Fruit fly (Drosophila melanogaster) whole organism, adult: ENCODE data around the gene Hpd.

ENCODE experiments used
- CG11617 ChIP-seq: fragments of 200-800 bp; sonication (Bioruptor generic); optimal IDR thresholded peaks from 2 replicates; lab custom pipeline; 2017; ENCODE audit warnings: mild to moderate bottlenecking, missing biosample characterization, missing genetic modification reagents, missing genetic modification characterization
- CG12768 ChIP-seq: fragments of 200-800 bp; sonication (Bioruptor generic); optimal IDR thresholded peaks from 2 replicates; lab custom pipeline; 2017; ENCODE audit warnings: missing biosample characterization, missing genetic modification characterization, mild to moderate bottlenecking, moderate library complexity, missing genetic modification reagents
- CG14711 ChIP-seq: fragments of 200-800 bp; sonication (Bioruptor generic); optimal IDR thresholded peaks from 2 replicates; lab custom pipeline; 2018; ENCODE audit warnings: missing biosample characterization, mild to moderate bottlenecking, missing genetic modification characterization, moderate library complexity
- CG1620 ChIP-seq: fragments of 200-800 bp; sonication (Bioruptor generic); optimal IDR thresholded peaks from 2 replicates; lab custom pipeline; 2016; ENCODE audit warnings: missing biosample characterization, missing genetic modification characterization
- CG33017 ChIP-seq: fragments of 200-800 bp; sonication (Bioruptor generic); optimal IDR thresholded peaks from 2 replicates; lab custom pipeline; 2018; ENCODE audit warnings: missing biosample characterization, mild to moderate bottlenecking, missing genetic modification characterization, moderate library complexity
- CG5204 ChIP-seq: fragments of 200-800 bp; sonication (Bioruptor generic); optimal IDR thresholded peaks from 2 replicates; lab custom pipeline; 2016; ENCODE audit warnings: missing biosample characterization, missing genetic modification characterization
- CG7045 ChIP-seq: fragments of 200-800 bp; sonication (Bioruptor generic); optimal IDR thresholded peaks from 2 replicates; lab custom pipeline; 2017; ENCODE audit warnings: missing biosample characterization, mild to moderate bottlenecking, missing genetic modification characterization
- CG7101 ChIP-seq: fragments of 200-800 bp; sonication (Bioruptor generic); optimal IDR thresholded peaks from 2 replicates; lab custom pipeline; 2018; ENCODE audit warnings: missing biosample characterization, mild to moderate bottlenecking, missing genetic modification characterization, moderate library complexity
- Clk ChIP-seq: fragments of 200-800 bp; sonication (Bioruptor generic); optimal IDR thresholded peaks from 2 replicates; lab custom pipeline; 2017; ENCODE audit warnings: missing biosample characterization, missing genetic modification characterization
- Crg-1 ChIP-seq: fragments of 200-800 bp; sonication (Bioruptor generic); optimal IDR thresholded peaks from 2 replicates; lab custom pipeline; 2016; ENCODE audit warnings: missing biosample characterization, missing genetic modification characterization
- Hr96 ChIP-seq: fragments of 200-800 bp; sonication (Bioruptor generic); optimal IDR thresholded peaks from 2 replicates; lab custom pipeline; 2016; ENCODE audit warnings: missing biosample characterization, missing genetic modification characterization
- Mnt ChIP-seq: fragments of 200-800 bp; sonication (Bioruptor generic); optimal IDR thresholded peaks from 2 replicates; lab custom pipeline; 2016; ENCODE audit warnings: missing biosample characterization, mild to moderate bottlenecking, missing genetic modification characterization
- bab1 ChIP-seq: fragments of 200-800 bp; sonication (Bioruptor generic); optimal IDR thresholded peaks from 3 replicates; lab custom pipeline; 2019; ENCODE audit warnings: missing biosample characterization, mild to moderate bottlenecking, missing genetic modification characterization, moderate library complexity
- cic ChIP-seq: fragments of 200-800 bp; sonication (Bioruptor generic); optimal IDR thresholded peaks from 2 replicates; lab custom pipeline; 2017; ENCODE audit warnings: missing biosample characterization, mild to moderate bottlenecking, missing genetic modification characterization, moderate library complexity
- cnc ChIP-seq, 2 experiments: fragments of >200 bp; optimal IDR thresholded peaks; 2 replicates each; lab custom pipeline; 2017
- kay ChIP-seq: fragments of 200-800 bp; sonication (Bioruptor generic); peaks from one replicate; lab custom pipeline; 2016; ENCODE audit warnings: missing biosample characterization, missing genetic modification characterization, borderline replicate concordance
- ovo ChIP-seq: fragments of 200-800 bp; sonication (Bioruptor generic); optimal IDR thresholded peaks from 2 replicates; lab custom pipeline; 2016; ENCODE audit warnings: missing biosample characterization, missing genetic modification characterization
- pad ChIP-seq: fragments of 200-800 bp; sonication (Bioruptor generic); optimal IDR thresholded peaks from 3 replicates; lab custom pipeline; 2017; ENCODE audit warnings: missing biosample characterization, missing genetic modification characterization, mild to moderate bottlenecking, moderate library complexity, missing genetic modification reagents
- tj ChIP-seq: fragments of 200-800 bp; sonication (Bioruptor generic); optimal IDR thresholded peaks from 3 replicates; lab custom pipeline; 2017; ENCODE audit warnings: missing biosample characterization, mild to moderate bottlenecking, missing genetic modification characterization, moderate library complexity
- toe ChIP-seq: fragments of 200-800 bp; sonication (Bioruptor generic); optimal IDR thresholded peaks from 2 replicates; lab custom pipeline; 2016; ENCODE audit warnings: missing biosample characterization, missing genetic modification characterization

Hpd gene

dm6 chr3L:20425888-20426287, 13.8 kb downstream of the Hpd start, which contains the start of gene CG5282:
Gene CG5282, minus strand, starts transcription at chr3L:20426071.
- no peak for TF ChIP-seq CG5204

dm6 chr3L:20413304-20413703, 26.4 kb downstream of the Hpd start, which contains the start of gene zye:
Gene zye, plus strand, starts transcription at chr3L:20413604.
- TF ChIP-seq toe (GFP tag; lab: Kevin White, UChicago) (no peak), Crg-1 (GFP tag; lab: Kevin White, UChicago) (no peak), Hr96 (no peak), CG7045 (GFP tag; lab: Kevin White, UChicago) (no peak), Mnt (GFP tag; lab: Kevin White, UChicago) (no peak), CG7101 (tag; lab: Kevin White, UChicago) (no peak), CG12768 (no peak), Clk (no peak), CG14711 (tag; lab: Kevin White, UChicago) (no peak), cnc (optimal IDR thresholded peaks at IDR 0.05; lab: Kevin White, UChicago) (no peak), ovo (GFP tag; lab: Kevin White, UChicago) (no peak), CG1620 (no peak)

- peak; percentile 29 for TF ChIP-seq CG11617 (GFP tag; lab: Kevin White, UChicago)
- TF ChIP-seq CG14711 (tag; lab: Kevin White, UChicago) = no peak
- TF ChIP-seq bab1 (GFP tag; lab: Kevin White, UChicago) = peak; percentile 36
- TF ChIP-seq cnc (optimal IDR thresholded peaks at IDR 0.05; lab: Kevin White, UChicago) = no peak
- TF ChIP-seq CG12768 = no peak
- peak; percentile 35 for TF ChIP-seq CG7101 (tag; lab: Kevin White, UChicago)
- TF ChIP-seq CG1620 = no peak
- TF ChIP-seq Mnt (GFP tag; lab: Kevin White, UChicago) = no peak
- no peak for TF ChIP-seq cic (GFP tag; lab: Kevin White, UChicago)
- no peak for TF ChIP-seq Hr96
- no peak for TF ChIP-seq ovo (GFP tag; lab: Kevin White, UChicago)
These were observed 28.9 kb downstream of the Hpd start for dm6 chr3L:20410780-20411179.

- TF ChIP-seq CG14711 (tag; lab: Kevin White, UChicago) (no peak), cnc (optimal IDR thresholded peaks at IDR 0.05; lab: Kevin White, UChicago) (no peak), CG12768 (no peak), cic (GFP tag; lab: Kevin White, UChicago) (no peak), CG5204 (no peak), CG7045 (GFP tag; lab: Kevin White, UChicago) (no peak), tj (GFP tag; lab: Kevin White, UChicago) (no peak), Crg-1 (GFP tag; lab: Kevin White, UChicago) (no peak), Clk (no peak), kay (GFP tag; lab: Kevin White, UChicago) (no peak)
These were observed 29.3 kb downstream of the Hpd start, which contains the start of gene CG13248 for dm6 chr3L:20410345-20410744. Gene CG13248, minus strand, starts transcription at chr3L:20410566.

- TF ChIP-seq toe (GFP tag; lab: Kevin White, UChicago) = no peak
- peak; percentile 12 for TF ChIP-seq CG11617 (GFP tag; lab: Kevin White, UChicago)
- peak; percentile 12 for TF ChIP-seq CG7101 (tag; lab: Kevin White, UChicago)
- no peak for TF ChIP-seq Clk
- TF ChIP-seq CG33017 = peak; percentile 26
- TF ChIP-seq Crg-1 (GFP tag; lab: Kevin White, UChicago) = no peak
- no peak for TF ChIP-seq CG5204
- peak; percentile 14 for TF ChIP-seq kay (GFP tag; lab: Kevin White, UChicago)
These were observed 33.4 kb downstream of the Hpd start for dm6 chr3L:20405971-20406948.

dm6 chr3L:20405337-20405887, 34.3 kb downstream of the Hpd start:
- TF ChIP-seq kay (GFP tag; lab: Kevin White, UChicago) (no peak), Clk (no peak), cnc (optimal IDR thresholded peaks at IDR 0.05; lab: Kevin White, UChicago) (no peak), pad (GFP tag; lab: Kevin White, UChicago) (no peak)

dm6 chr3L:20404515-20404914, 35.2 kb downstream of the Hpd start:
- no peak for TF ChIP-seq pad (GFP tag; lab: Kevin White, UChicago)
- TF ChIP-seq CG7101 (tag; lab: Kevin White, UChicago) = no peak
